Fruit fly (Drosophila melanogaster) whole organism, embryonic: ENCODE data around the gene dsd.

ENCODE experiments used
- Abd-B ChIP-seq: fragments of 200-800 bp; sonication (Bioruptor generic); optimal IDR thresholded peaks from 2 replicates; lab custom pipeline; 2018; ENCODE audit warnings: missing biosample characterization, mild to moderate bottlenecking, missing genetic modification characterization, moderate library complexity
- CG10431 ChIP-seq: fragments of 200-800 bp; sonication (Bioruptor generic); optimal IDR thresholded peaks from 3 replicates; lab custom pipeline; 2018; ENCODE audit warnings: missing biosample characterization, mild to moderate bottlenecking, missing genetic modification characterization
- CG11247 ChIP-seq: fragments of 200-800 bp; sonication (Bioruptor generic); IDR thresholded peaks from 2 replicates; pipeline ENCODE4 v1.3.6; 2022; ENCODE audit warnings: missing biosample characterization, missing genetic modification characterization
- CG11456 ChIP-seq: fragments of 200-800 bp; sonication (Bioruptor generic); IDR thresholded peaks from 3 replicates; pipeline ENCODE4 v1.3.6; 2022; ENCODE audit warnings: missing biosample characterization, missing genetic modification characterization
- CG11560 ChIP-seq: fragments of 200-800 bp; sonication (Bioruptor generic); IDR thresholded peaks from 3 replicates; pipeline ENCODE4 v1.3.6; 2022; ENCODE audit warnings: missing biosample characterization, missing genetic modification characterization
- CG12236 ChIP-seq: fragments of 200-800 bp; sonication (Bioruptor generic); optimal IDR thresholded peaks from 2 replicates; lab custom pipeline; 2016; ENCODE audit warnings: missing biosample characterization, missing genetic modification characterization
- CG14050 ChIP-seq: fragments of 200-800 bp; sonication (Bioruptor generic); IDR thresholded peaks from 3 replicates; pipeline ENCODE4 v1.3.6; 2022; ENCODE audit warnings: missing biosample characterization, missing genetic modification characterization
- CG15479 ChIP-seq: fragments of 200-800 bp; sonication (Bioruptor generic); optimal IDR thresholded peaks from 3 replicates; lab custom pipeline; 2019; ENCODE audit warnings: missing biosample characterization, mild to moderate bottlenecking, missing genetic modification characterization, moderate library complexity
- CG18599 ChIP-seq: fragments of 200-800 bp; sonication (Bioruptor generic); optimal IDR thresholded peaks from 3 replicates; lab custom pipeline; 2017; ENCODE audit warnings: missing biosample characterization, missing genetic modification characterization, mild to moderate bottlenecking, moderate library complexity, missing genetic modification reagents
- CG18619 ChIP-seq: fragments of 200-800 bp; sonication (Bioruptor generic); optimal IDR thresholded peaks from 3 replicates; lab custom pipeline; 2017; ENCODE audit warnings: missing biosample characterization, mild to moderate bottlenecking, missing genetic modification characterization
- CG18764 ChIP-seq: fragments of 200-800 bp; sonication (Bioruptor generic); optimal IDR thresholded peaks from 3 replicates; lab custom pipeline; 2016; ENCODE audit warnings: missing biosample characterization, missing genetic modification characterization
- CG2889 ChIP-seq: fragments of 200-800 bp; sonication (Bioruptor generic); IDR thresholded peaks from 3 replicates; pipeline ENCODE4 v1.3.6; 2022; ENCODE audit warnings: missing biosample characterization, missing genetic modification characterization
- CG30403 ChIP-seq: fragments of 200-800 bp; sonication (Bioruptor generic); optimal IDR thresholded peaks from 3 replicates; lab custom pipeline; 2016; ENCODE audit warnings: missing biosample characterization, missing genetic modification characterization
- CG3281 ChIP-seq: fragments of 200-800 bp; sonication (Bioruptor generic); optimal IDR thresholded peaks from 3 replicates; lab custom pipeline; 2017; ENCODE audit warnings: missing biosample characterization, mild to moderate bottlenecking, missing genetic modification characterization
- CG4820 ChIP-seq: fragments of 200-800 bp; sonication (Bioruptor generic); optimal IDR thresholded peaks from 3 replicates; lab custom pipeline; 2016; ENCODE audit warnings: missing biosample characterization, missing genetic modification characterization
- CG6272 ChIP-seq: fragments of 200-800 bp; sonication (Bioruptor generic); IDR thresholded peaks from 2 replicates; pipeline ENCODE4 v1.3.6; 2022; ENCODE audit warnings: missing biosample characterization, missing genetic modification characterization
- CG6765 ChIP-seq: fragments of 200-800 bp; sonication (Bioruptor generic); optimal IDR thresholded peaks from 3 replicates; lab custom pipeline; 2017; ENCODE audit warnings: missing biosample characterization, mild to moderate bottlenecking, missing genetic modification characterization
- CG6791 ChIP-seq: fragments of 200-800 bp; sonication (Bioruptor generic); IDR thresholded peaks from 3 replicates; pipeline ENCODE4 v1.3.6; 2022; ENCODE audit warnings: missing biosample characterization, missing genetic modification characterization; ENCODE audit not compliant: partially characterized antibody
- CG7786 ChIP-seq: fragments of 200-800 bp; sonication (Bioruptor generic); optimal IDR thresholded peaks from 2 replicates; lab custom pipeline; 2016; ENCODE audit warnings: missing biosample characterization, missing genetic modification characterization
- CG8089 ChIP-seq: fragments of 200-800 bp; sonication (Bioruptor generic); optimal IDR thresholded peaks from 3 replicates; lab custom pipeline; 2016; ENCODE audit warnings: missing biosample characterization, missing genetic modification characterization
- CG8944 ChIP-seq: fragments of 200-800 bp; sonication (Bioruptor generic); optimal IDR thresholded peaks from 3 replicates; lab custom pipeline; 2016; ENCODE audit warnings: missing biosample characterization, missing genetic modification characterization
- CG9215 ChIP-seq: fragments of 200-800 bp; sonication (Bioruptor generic); IDR thresholded peaks from 2 replicates; pipeline ENCODE4 v1.3.6; 2022; ENCODE audit warnings: missing biosample characterization, missing genetic modification characterization
- CG9876 ChIP-seq: fragments of 200-800 bp; sonication (Bioruptor generic); optimal IDR thresholded peaks from 2 replicates; lab custom pipeline; 2016; ENCODE audit warnings: missing biosample characterization, missing genetic modification characterization
- D ChIP-seq, 2 experiments: fragments of 200-800 bp in 1 of 2; fragments of >200 bp in 1 of 2; sonication (Bioruptor generic) in 1 of 2; optimal IDR thresholded peaks; 2 replicates in 1 of 2; 3 replicates in 1 of 2; lab custom pipeline; 2017; ENCODE audit warnings: mild to moderate bottlenecking in 1 of 2, missing biosample characterization in 1 of 2, missing genetic modification characterization in 1 of 2, missing genetic modification reagents in 1 of 2
- E2f1 ChIP-seq: fragments of 200-800 bp; sonication (Bioruptor generic); IDR thresholded peaks from 2 replicates; pipeline ENCODE4 v1.3.6; 2022; ENCODE audit warnings: missing biosample characterization, missing genetic modification characterization
- Ets97D ChIP-seq: fragments of 200-800 bp; sonication (Bioruptor generic); optimal IDR thresholded peaks from 3 replicates; lab custom pipeline; 2016; ENCODE audit warnings: missing biosample characterization, missing genetic modification characterization
- HHEX ChIP-seq: fragments of 200-800 bp; sonication (Bioruptor generic); optimal IDR thresholded peaks from 3 replicates; lab custom pipeline; 2017; ENCODE audit warnings: missing biosample characterization, mild to moderate bottlenecking, missing genetic modification characterization, missing genetic modification reagents
- HmgZ ChIP-seq: fragments of 200-800 bp; sonication (Bioruptor generic); optimal IDR thresholded peaks from 2 replicates; lab custom pipeline; 2018; ENCODE audit warnings: missing biosample characterization, mild to moderate bottlenecking, missing genetic modification characterization
- Hr39 ChIP-seq: fragments of >200 bp; optimal IDR thresholded peaks from 2 replicates; lab custom pipeline; 2017
- Hr51 ChIP-seq, 2 experiments: fragments of 200-800 bp; sonication (Bioruptor generic); optimal IDR thresholded peaks; 2 replicates in 1 of 2; 3 replicates in 1 of 2; lab custom pipeline; 2016 to 2018; ENCODE audit warnings: missing biosample characterization in 2 of 2, missing genetic modification characterization in 2 of 2, mild to moderate bottlenecking in 1 of 2, moderate library complexity in 1 of 2
- NFAT ChIP-seq: fragments of 200-800 bp; sonication (Bioruptor generic); IDR thresholded peaks from 2 replicates; pipeline ENCODE4 v1.3.6; 2022; ENCODE audit warnings: missing biosample characterization, missing genetic modification characterization
- ap ChIP-seq: fragments of 200-800 bp; sonication (Bioruptor generic); IDR thresholded peaks from 2 replicates; pipeline ENCODE4 v1.3.6; 2022; ENCODE audit warnings: missing biosample characterization, missing genetic modification characterization
- bcd ChIP-seq: fragments of 200-800 bp; sonication (Bioruptor generic); optimal IDR thresholded peaks from 2 replicates; lab custom pipeline; 2017; ENCODE audit warnings: missing biosample characterization, mild to moderate bottlenecking, missing genetic modification characterization
- cad ChIP-seq: fragments of >200 bp; optimal IDR thresholded peaks from 2 replicates; lab custom pipeline; 2017; ENCODE audit warnings: missing biosample characterization, missing genetic modification characterization
- chif ChIP-seq, 2 experiments: fragments of 200-800 bp; sonication (Bioruptor generic); optimal IDR thresholded peaks; 3 replicates each; lab custom pipeline; 2016; ENCODE audit warnings: missing biosample characterization in 2 of 2, missing genetic modification characterization in 2 of 2
- danr ChIP-seq: fragments of 200-800 bp; sonication (Bioruptor generic); IDR thresholded peaks from 2 replicates; pipeline ENCODE4 v1.3.6; 2022; ENCODE audit warnings: missing biosample characterization, missing genetic modification characterization
- fd102C ChIP-seq: fragments of 200-800 bp; sonication (Bioruptor generic); optimal IDR thresholded peaks from 2 replicates; lab custom pipeline; 2018; ENCODE audit warnings: missing biosample characterization, mild to moderate bottlenecking, missing genetic modification characterization, moderate library complexity
- hkb ChIP-seq, 2 experiments: fragments of 200-800 bp in 1 of 2; fragments of >200 bp in 1 of 2; sonication (Bioruptor generic) in 1 of 2; IDR thresholded peaks in 1 of 2; optimal IDR thresholded peaks in 1 of 2; 2 replicates each; pipeline versions ENCODE4 v1.3.6 to Lab custom; 2017 to 2022; ENCODE audit warnings: missing biosample characterization in 1 of 2, missing genetic modification characterization in 1 of 2
- kay ChIP-seq: fragments of 200-800 bp; sonication (Bioruptor generic); optimal IDR thresholded peaks from 2 replicates; lab custom pipeline; 2016; ENCODE audit warnings: missing biosample characterization, missing genetic modification characterization
- ken ChIP-seq: fragments of 200-800 bp; sonication (Bioruptor generic); IDR thresholded peaks from 3 replicates; pipeline ENCODE4 v1.3.6; 2022; ENCODE audit warnings: missing biosample characterization, missing genetic modification characterization
- luna ChIP-seq: fragments of 200-800 bp; sonication (Bioruptor generic); optimal IDR thresholded peaks from 2 replicates; lab custom pipeline; 2016; ENCODE audit warnings: missing biosample characterization, missing genetic modification characterization
- mirr ChIP-seq: fragments of 200-800 bp; sonication (Bioruptor generic); optimal IDR thresholded peaks from 3 replicates; lab custom pipeline; 2018; ENCODE audit warnings: missing biosample characterization, mild to moderate bottlenecking, missing genetic modification characterization
- nerfin-2 ChIP-seq: fragments of 200-800 bp; sonication (Bioruptor generic); IDR thresholded peaks from 2 replicates; pipeline ENCODE4 v1.3.6; 2022; ENCODE audit warnings: missing biosample characterization, missing genetic modification characterization; ENCODE audit not compliant: partially characterized antibody
- pfk ChIP-seq: fragments of 200-800 bp; sonication (Bioruptor generic); optimal IDR thresholded peaks from 2 replicates; lab custom pipeline; 2018; ENCODE audit warnings: missing biosample characterization, mild to moderate bottlenecking, missing genetic modification characterization, moderate library complexity
- pnt ChIP-seq: fragments of 200-800 bp; sonication (Bioruptor generic); optimal IDR thresholded peaks from 3 replicates; lab custom pipeline; 2016; ENCODE audit warnings: missing biosample characterization, missing genetic modification characterization
- sna ChIP-seq: fragments of 200-800 bp; sonication (Bioruptor generic); IDR thresholded peaks from 2 replicates; pipeline ENCODE4 v1.3.6; 2022; ENCODE audit warnings: missing biosample characterization, missing genetic modification characterization; ENCODE audit not compliant: partially characterized antibody
- ssp ChIP-seq: fragments of 200-800 bp; sonication (Bioruptor generic); IDR thresholded peaks from 2 replicates; pipeline ENCODE4 v1.3.6; 2022; ENCODE audit warnings: missing biosample characterization, missing genetic modification characterization
- tna ChIP-seq: fragments of 200-800 bp; sonication (Bioruptor generic); IDR thresholded peaks from 2 replicates; pipeline ENCODE4 v1.3.6; 2022; ENCODE audit warnings: missing biosample characterization, missing genetic modification characterization; ENCODE audit not compliant: partially characterized antibody
- usp ChIP-seq: fragments of >200 bp; optimal IDR thresholded peaks from 2 replicates; lab custom pipeline; 2017; ENCODE audit warnings: missing biosample characterization, missing genetic modification characterization

Gene dsd

DNA sequence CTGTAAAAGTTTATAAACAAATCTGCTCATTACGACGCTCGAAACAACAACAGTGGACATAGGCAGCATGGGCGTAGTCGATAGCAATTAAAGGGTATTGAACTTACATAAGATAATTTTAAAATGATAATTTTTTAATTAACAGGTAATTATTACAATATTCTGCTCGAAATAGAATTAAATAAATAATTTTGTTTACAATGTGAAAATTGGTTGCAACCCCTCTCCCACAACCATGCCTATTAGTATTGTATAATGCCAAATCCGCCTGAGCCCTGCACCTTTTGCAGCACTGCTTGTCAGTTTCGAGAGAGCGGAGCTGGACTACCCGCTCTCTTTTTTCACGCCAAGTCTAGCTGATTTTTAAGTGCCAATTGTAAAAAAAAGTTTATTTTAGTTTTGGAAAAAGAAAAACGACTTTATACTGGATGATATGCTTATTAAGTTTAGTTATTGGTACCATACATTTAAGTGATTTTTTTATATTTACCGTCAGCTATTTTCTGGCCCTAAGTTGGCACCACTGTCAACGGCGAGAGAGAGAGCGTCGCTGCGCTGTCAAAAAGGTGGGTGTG lies 28.9 kb upstream of the dsd start, which contains the start of the genes CG5611 and Mtl (continued):
- TF ChIP-seq mirr (GFP tag; lab: Kevin White, UChicago) (peak; percentile 99), bcd (GFP tag; lab: Kevin White, UChicago) (peak; percentile 100), CG11456 (GFP tag; lab: Robert Waterston, UW) (peak; percentile 100), HmgZ (tag; lab: Kevin White, UChicago) (peak; percentile 100), CG7786 (GFP tag; lab: Kevin White, UChicago) (peak; percentile 97), CG6791 (GFP tag; lab: Robert Waterston, UW) (no peak), CG3281 (GFP tag; lab: Kevin White, UChicago) (peak; percentile 99), Hr39 (lab: Kevin White, UChicago) (no peak), ap (GFP tag; lab: Robert Waterston, UW) (peak; percentile 100), NFAT (GFP tag; lab: Robert Waterston, UW) (peak; percentile 100), CG6765 (GFP tag; lab: Kevin White, UChicago) (peak; percentile 99), CG12236 (GFP tag; lab: Kevin White, UChicago) (peak; percentile 90), nerfin-2 (GFP tag; lab: Robert Waterston, UW) (0 out of 2 replicates have a peak, but pooled peaks have one; percentile 9), ssp (GFP tag; lab: Robert Waterston, UW) (peak; percentile 98), ken (GFP tag; lab: Robert Waterston, UW) (peak; percentile 100), CG8944 (GFP tag; lab: Kevin White, UChicago) (peak; percentile 97), Abd-B (GFP tag; lab: Kevin White, UChicago) (peak; percentile 100), CG18764 (peak; percentile 99), CG10431 (GFP tag; lab: Kevin White, UChicago) (peak; percentile 98), CG11247 (GFP tag; lab: Robert Waterston, UW) (peak; percentile 100), CG9215 (GFP tag; lab: Robert Waterston, UW) (peak; percentile 99), E2f1 (GFP tag; lab: Robert Waterston, UW) (peak; percentile 100), Ets97D (GFP tag; lab: Kevin White, UChicago) (peak; percentile 95), cad (GFP tag; lab: Kevin White, UChicago) (no peak), CG18599 (peak; percentile 99), CG2889 (GFP tag; lab: Robert Waterston, UW) (peak; percentile 100), CG15479 (GFP tag; lab: Kevin White, UChicago) (peak; percentile 84), kay (GFP tag; lab: Kevin White, UChicago) (peak; percentile 99), CG18619 (peak; percentile 100), CG9876 (peak; percentile 96), tna (no peak), D (optimal IDR thresholded peaks at IDR 0.05; lab: Kevin White, UChicago) (no peak), D (GFP tag; optimal IDR thresholded peaks at IDR 0.05; lab: Kevin White, UChicago) (peak; percentile 99), pfk (peak; percentile 77), CG30403 (peak; percentile 100), CG8089 (GFP tag; lab: Kevin White, UChicago) (peak; percentile 96), hkb (optimal IDR thresholded peaks at IDR 0.05; lab: Kevin White, UChicago) (peak; percentile 73), hkb (GFP tag; IDR thresholded peaks at IDR 0.05; lab: Robert Waterston, UW) (peak; percentile 100), danr (GFP tag; lab: Robert Waterston, UW) (peak; percentile 100), CG11560 (tag; lab: Robert Waterston, UW) (peak; percentile 96), Hr51 (GFP tag; optimal IDR thresholded peaks at IDR 0.05; lab: Kevin White, UChicago) (peak; percentile 98 to 100), chif (GFP tag; optimal IDR thresholded peaks at IDR 0.05; lab: Kevin White, UChicago) (peak; percentile 97 to 98), fd102C (GFP tag; lab: Kevin White, UChicago) (peak; percentile 97), CG4820 (GFP tag; lab: Kevin White, UChicago) (peak; percentile 99), luna (peak; percentile 93), usp (GFP tag; lab: Kevin White, UChicago) (no peak), CG6272 (GFP tag; lab: Robert Waterston, UW) (peak; percentile 100), HHEX (GFP tag; lab: Kevin White, UChicago) (peak; percentile 100), pnt (GFP tag; lab: Kevin White, UChicago) (peak; percentile 98), sna (GFP tag; lab: Robert Waterston, UW) (no peak), CG14050 (GFP tag; lab: Robert Waterston, UW) (peak; percentile 99)
